Worm (Caenorhabditis elegans): ENCODE results near the gene T07D4.2.

The T07D4.2 gene

DNA sequence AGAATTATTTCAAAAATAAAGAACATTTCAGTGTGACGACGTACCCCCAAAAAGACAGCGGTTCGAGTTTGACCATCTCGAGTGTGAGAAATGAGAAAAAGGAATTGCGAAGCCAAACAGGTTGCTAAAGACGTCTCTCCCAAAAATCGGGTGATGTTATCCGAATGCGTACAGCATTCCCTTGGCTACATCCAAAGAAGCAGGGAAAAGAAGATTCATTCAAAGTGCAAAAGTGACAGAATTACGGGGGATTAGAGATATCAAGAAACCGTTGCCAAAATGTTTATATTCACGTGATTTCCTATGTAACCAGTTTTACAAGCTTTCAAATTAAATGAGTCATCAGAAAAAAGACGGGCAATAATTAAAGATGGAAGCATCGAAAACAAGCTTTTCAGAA, 19.8 kb downstream of the T07D4.2 start:
- TF ChIP-seq nhr-85 (tag) (peak; percentile 65), efl-1 (optimal IDR thresholded peaks at IDR 0.05) (no peak), efl-1 (GFP tag; optimal IDR thresholded peaks at IDR 0.05 in 1 of 2) (peak in 1 of 2 experiments; percentile 16), grh-1 (GFP tag; IDR thresholded peaks at IDR 0.05) (peak; percentile 58), blmp-1 (tag; optimal IDR thresholded peaks at IDR 0.05) (peak; percentile 71), nhr-90 (tag; optimal IDR thresholded peaks at IDR 0.05; ENCODE audit: poor library complexity) (no peak), jun-1 (tag; optimal IDR thresholded peaks at IDR 0.05) (peak; percentile 25)

DNA sequence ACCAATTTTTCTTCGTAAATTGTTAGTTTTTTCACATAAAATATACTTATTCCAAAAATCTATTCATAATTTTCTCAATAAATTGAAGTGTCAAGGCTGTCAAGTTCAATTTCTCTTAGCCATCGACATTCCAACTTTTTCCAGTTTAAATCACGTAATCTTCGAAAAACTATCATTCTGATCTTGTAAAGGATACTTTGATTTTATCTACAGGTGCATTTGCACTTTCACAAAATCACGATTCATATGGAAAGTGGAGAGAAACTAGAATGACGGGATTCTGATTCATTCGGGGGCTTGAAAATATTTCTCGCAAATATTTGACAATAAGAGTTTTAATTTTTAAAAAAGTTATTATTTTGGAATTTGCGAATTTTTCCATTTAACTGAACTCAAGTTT, 20.5 kb downstream of the T07D4.2 start:
- peak; percentile 64 for TF ChIP-seq nhr-85 (tag)
- no peak for TF ChIP-seq ceh-90 (tag; optimal IDR thresholded peaks at IDR 0.05)

DNA sequence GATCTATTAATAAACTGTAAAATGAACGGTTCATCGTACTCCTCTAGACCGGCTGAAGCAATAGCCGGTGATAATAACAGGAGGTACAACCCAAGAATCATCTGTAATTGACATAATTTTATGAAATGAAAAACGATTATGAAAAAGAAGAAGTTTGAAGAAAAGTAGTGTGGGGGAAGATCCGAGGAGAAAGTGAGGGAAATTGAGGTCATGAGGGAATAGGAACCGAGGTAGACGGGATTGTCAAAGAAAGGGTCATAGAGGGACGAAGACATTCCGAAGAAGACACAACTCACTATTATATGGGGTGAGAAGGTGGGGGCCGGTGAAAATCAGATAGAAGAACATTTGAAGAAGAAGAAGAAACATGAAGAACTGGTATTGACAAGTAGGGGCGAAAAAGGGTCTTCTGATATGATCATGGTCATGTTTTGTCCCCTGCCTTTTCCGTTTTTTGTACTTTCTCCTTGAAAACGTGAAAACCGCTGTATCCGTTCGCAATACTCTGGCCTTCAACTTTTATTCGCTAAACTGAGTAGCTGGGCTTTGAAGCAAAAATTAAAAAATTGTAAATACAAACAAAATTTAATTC, 21.6 kb downstream of the T07D4.2 start, which contains the start of gene oac-46:
Gene oac-46, minus strand, starts transcription at position 101 of the 592 bp plus-strand sequence.
- TF ChIP-seq snu-23 (GFP tag; optimal IDR thresholded peaks at IDR 0.05), result peak; percentile 18
- TF ChIP-seq nhr-85 (tag), result peak; percentile 83
- TF ChIP-seq lin-14 (GFP tag; optimal IDR thresholded peaks at IDR 0.05), result peak; percentile 56
- no peak for TF ChIP-seq lsy-2 (tag; optimal IDR thresholded peaks at IDR 0.05)
- no peak for TF ChIP-seq efl-1 (optimal IDR thresholded peaks at IDR 0.05)
- peak in 1 of 2 experiments; percentile 52 for TF ChIP-seq efl-1 (GFP tag; optimal IDR thresholded peaks at IDR 0.05 in 1 of 2)
- no peak for TF ChIP-seq efl-3 (GFP tag; optimal IDR thresholded peaks at IDR 0.05)
- TF ChIP-seq sptf-1 (tag; optimal IDR thresholded peaks at IDR 0.05), result no peak
- no peak for TF ChIP-seq ceh-82 (tag; optimal IDR thresholded peaks at IDR 0.05)
- peak in 2 of 6 experiments; percentile 20 to 22 for TF ChIP-seq elt-3 (tag; optimal IDR thresholded peaks at IDR 0.05)
- TF ChIP-seq nhr-71 (tag; optimal IDR thresholded peaks at IDR 0.05), result peak; percentile 16
- TF ChIP-seq blmp-1 (tag; optimal IDR thresholded peaks at IDR 0.05), result peak; percentile 94

DNA sequence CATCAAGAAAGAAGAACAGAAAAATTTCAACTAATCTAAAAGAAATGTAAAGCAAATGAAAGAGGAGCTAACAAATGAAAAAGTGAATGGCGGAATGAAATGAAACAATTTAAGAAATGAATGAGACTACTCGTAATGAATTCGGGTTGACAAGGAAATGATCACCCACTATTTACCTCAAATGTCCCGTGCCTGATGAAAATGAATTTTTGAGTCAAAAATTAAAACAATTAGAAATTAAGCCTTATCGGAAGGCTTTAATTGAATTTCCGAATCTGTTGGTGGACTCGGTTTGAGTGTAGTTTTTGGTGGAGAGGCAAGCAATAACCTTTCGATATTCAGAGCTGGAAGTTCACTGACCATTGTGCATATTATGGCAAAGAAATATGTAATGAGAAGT, 24.8 kb downstream of the T07D4.2 start:
- TF ChIP-seq nhr-237 (tag; optimal IDR thresholded peaks at IDR 0.05) (no peak), lin-14 (GFP tag; optimal IDR thresholded peaks at IDR 0.05) (no peak), nhr-12 (tag; optimal IDR thresholded peaks at IDR 0.05) (no peak), egl-13 (tag; optimal IDR thresholded peaks at IDR 0.05) (no peak), lin-35 (GFP tag; optimal IDR thresholded peaks at IDR 0.05) (no peak), nhr-85 (tag) (peak; percentile 32), pax-3 (tag; optimal IDR thresholded peaks at IDR 0.05) (no peak), efl-1 (optimal IDR thresholded peaks at IDR 0.05) (no peak), efl-1 (GFP tag; optimal IDR thresholded peaks at IDR 0.05 in 1 of 2) (peak in 1 of 2 experiments; percentile 81), lir-3 (tag; optimal IDR thresholded peaks at IDR 0.05; ENCODE audit: poor library complexity) (no peak)

DNA sequence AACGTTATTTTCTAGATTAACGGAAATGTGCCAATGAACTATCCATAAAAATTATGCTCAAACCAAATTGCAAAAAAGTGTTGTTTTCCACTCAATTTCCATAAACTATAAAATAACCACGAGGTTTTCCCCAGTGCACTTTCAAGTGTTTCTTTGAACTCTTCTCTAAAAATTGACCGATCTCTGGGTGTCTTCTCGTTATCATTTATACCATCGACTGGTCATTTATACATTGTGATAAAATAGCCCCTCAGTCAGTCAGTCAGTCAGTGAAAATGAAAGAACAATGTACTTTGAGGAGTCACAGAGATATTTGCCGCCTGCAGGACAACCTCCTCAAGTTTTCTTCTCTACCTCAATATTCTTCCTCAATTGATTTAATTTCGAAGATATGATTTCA, 27.8 kb downstream of the T07D4.2 start:
- TF ChIP-seq blmp-1 (tag; optimal IDR thresholded peaks at IDR 0.05) (peak; percentile 45), efl-1 (optimal IDR thresholded peaks at IDR 0.05) (no peak), efl-1 (GFP tag; optimal IDR thresholded peaks at IDR 0.05 in 1 of 2) (peak in 1 of 2 experiments; percentile 0), rnt-1 (tag; optimal IDR thresholded peaks at IDR 0.05) (no peak), nhr-85 (tag) (peak; percentile 73), snu-23 (GFP tag; optimal IDR thresholded peaks at IDR 0.05) (peak; percentile 22), nhr-71 (tag; optimal IDR thresholded peaks at IDR 0.05) (peak; percentile 9), unc-62 (GFP tag; optimal IDR thresholded peaks at IDR 0.05) (no peak), nhr-20 (tag; optimal IDR thresholded peaks at IDR 0.05) (peak; percentile 30), egl-13 (tag; optimal IDR thresholded peaks at IDR 0.05) (no peak), lin-35 (GFP tag; optimal IDR thresholded peaks at IDR 0.05) (peak in 1 of 2 experiments; percentile 16), elt-3 (tag; optimal IDR thresholded peaks at IDR 0.05) (peak in 1 of 6 experiments; percentile 38), lin-14 (GFP tag; optimal IDR thresholded peaks at IDR 0.05) (peak; percentile 45), nhr-28 (tag; optimal IDR thresholded peaks at IDR 0.05) (no peak), dpl-1 (GFP tag; optimal IDR thresholded peaks at IDR 0.05) (no peak)

DNA sequence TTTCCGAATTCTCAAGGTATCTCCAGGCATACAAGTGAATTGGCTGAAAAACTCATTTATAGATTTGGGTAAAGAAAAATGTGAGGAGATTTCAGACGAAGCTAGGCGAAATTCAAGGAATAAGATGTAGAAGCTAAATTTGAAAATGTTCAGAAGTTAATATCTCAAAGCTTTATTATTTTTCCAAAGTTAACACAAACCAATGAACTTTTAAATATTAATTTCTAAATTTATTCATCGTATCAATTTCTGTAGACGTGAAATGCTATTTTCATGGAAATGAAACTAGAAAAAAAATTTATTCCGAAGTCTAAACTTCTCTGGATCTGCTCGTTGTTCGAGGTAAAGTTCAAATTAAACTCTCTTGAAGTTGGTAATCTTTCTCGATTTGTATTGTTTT, 28.4 kb downstream of the T07D4.2 start, which contains the start of gene agxt-1:
Gene agxt-1, plus strand, starts transcription at position 301 of the 400 bp plus-strand sequence.
- TF ChIP-seq nhr-84 (tag; optimal IDR thresholded peaks at IDR 0.05) (no peak), alr-1 (tag; optimal IDR thresholded peaks at IDR 0.05; ENCODE audit: borderline replicate concordance) (no peak), zag-1 (tag; optimal IDR thresholded peaks at IDR 0.05) (no peak), unc-62 (GFP tag; optimal IDR thresholded peaks at IDR 0.05) (no peak), sox-4 (tag; optimal IDR thresholded peaks at IDR 0.05) (no peak), aha-1 (tag; optimal IDR thresholded peaks at IDR 0.05) (no peak)

Data from whole organism, L1 larva.